Fruit fly (Drosophila melanogaster): ENCODE measurements around the gene CG13658.

The CG13658 gene

dm6 chr3R:25258628-25259240 lies 28.5 kb upstream of the CG13658 start, which contains the start of gene CG11857 (continued):
- TF ChIP-seq psq (GFP tag; optimal IDR thresholded peaks at IDR 0.05) = peak; percentile 94
- peak; percentile 98 for TF ChIP-seq rgr (GFP tag; optimal IDR thresholded peaks at IDR 0.05)
- TF ChIP-seq OdsH (GFP tag; optimal IDR thresholded peaks at IDR 0.05) = peak; percentile 96

dm6 chr3R:25260670-25261069 lies 26.6 kb upstream of the CG13658 start:
- no peak for TF ChIP-seq dmrt93B (GFP tag; optimal IDR thresholded peaks at IDR 0.05)
- TF ChIP-seq pan (optimal IDR thresholded peaks at IDR 0.05) = no peak
- TF ChIP-seq GATAd (GFP tag; optimal IDR thresholded peaks at IDR 0.05) = no peak
- TF ChIP-seq jim (GFP tag; optimal IDR thresholded peaks at IDR 0.05) = no peak
- no peak for TF ChIP-seq Mio (GFP tag; optimal IDR thresholded peaks at IDR 0.05)
- no peak for TF ChIP-seq rgr (GFP tag; optimal IDR thresholded peaks at IDR 0.05)

- no peak for TF ChIP-seq dsf (GFP tag; optimal IDR thresholded peaks at IDR 0.05; ENCODE audit: borderline replicate concordance)
- peak; percentile 57 for TF ChIP-seq GATAd (GFP tag; optimal IDR thresholded peaks at IDR 0.05)
- peak; percentile 99 for TF ChIP-seq Myc (optimal IDR thresholded peaks at IDR 0.05)
- TF ChIP-seq Mio (GFP tag; optimal IDR thresholded peaks at IDR 0.05) = no peak
- TF ChIP-seq Rel (GFP tag; optimal IDR thresholded peaks at IDR 0.05) = no peak
- TF ChIP-seq Rel (tag; optimal IDR thresholded peaks at IDR 0.05) = peak; percentile 53
- peak; percentile 71 for TF ChIP-seq rgr (GFP tag; optimal IDR thresholded peaks at IDR 0.05)
- peak; percentile 67 for TF ChIP-seq sv (GFP tag; optimal IDR thresholded peaks at IDR 0.05)
- peak; percentile 74 for TF ChIP-seq Sp1 (GFP tag; optimal IDR thresholded peaks at IDR 0.05)
- peak; percentile 93 for TF ChIP-seq woc (GFP tag; optimal IDR thresholded peaks at IDR 0.05)
- peak; percentile 25 to 79 for TF ChIP-seq foxo (GFP tag; optimal IDR thresholded peaks at IDR 0.05)
- TF ChIP-seq OdsH (GFP tag; optimal IDR thresholded peaks at IDR 0.05) = peak; percentile 55
- peak; percentile 75 for TF ChIP-seq fru (GFP tag; optimal IDR thresholded peaks at IDR 0.05)
- peak; percentile 72 for TF ChIP-seq br (GFP tag; optimal IDR thresholded peaks at IDR 0.05)
- TF ChIP-seq CG9705 (GFP tag; optimal IDR thresholded peaks at IDR 0.05) = peak; percentile 72
- TF ChIP-seq ey (GFP tag; optimal IDR thresholded peaks at IDR 0.05) = peak; percentile 75
- no peak for TF ChIP-seq Abd-B (GFP tag; optimal IDR thresholded peaks at IDR 0.05)
- peak; percentile 83 for TF ChIP-seq h (GFP tag; optimal IDR thresholded peaks at IDR 0.05)
- peak; percentile 52 for TF ChIP-seq psq (GFP tag; optimal IDR thresholded peaks at IDR 0.05)
- TF ChIP-seq sage (GFP tag; optimal IDR thresholded peaks at IDR 0.05) = no peak
- peak; percentile 72 for TF ChIP-seq HLH106 (tag; optimal IDR thresholded peaks at IDR 0.05)
- TF ChIP-seq CG32264 (GFP tag; optimal IDR thresholded peaks at IDR 0.05) = peak; percentile 36
- no peak for TF ChIP-seq dl (GFP tag; optimal IDR thresholded peaks at IDR 0.05; ENCODE audit: insufficient read depth in 1 of 2, partially characterized antibody in 2 of 2)
- peak; percentile 62 for TF ChIP-seq Jra (GFP tag; optimal IDR thresholded peaks at IDR 0.05)
Observed at dm6 chr3R:25262322-25262761, 24.9 kb upstream of the CG13658 start, which contains the start of the genes Kdsr and CG11858. Kdsr (minus strand) TSS chr3R:25262498. CG11858 (plus strand) TSS chr3R:25262741.

- TF ChIP-seq GATAd (GFP tag; optimal IDR thresholded peaks at IDR 0.05) = no peak
- no peak for TF ChIP-seq tai (GFP tag; optimal IDR thresholded peaks at IDR 0.05)
- no peak for TF ChIP-seq br (GFP tag; optimal IDR thresholded peaks at IDR 0.05)
- no peak for TF ChIP-seq Dfd (GFP tag; optimal IDR thresholded peaks at IDR 0.05)
- TF ChIP-seq Hr78 (GFP tag; optimal IDR thresholded peaks at IDR 0.05) = peak; percentile 79
- no peak for TF ChIP-seq Hr83 (GFP tag; optimal IDR thresholded peaks at IDR 0.05; ENCODE audit: poor library complexity, severe bottlenecking)
- peak; percentile 13 for TF ChIP-seq Sp1 (GFP tag; optimal IDR thresholded peaks at IDR 0.05)
- TF ChIP-seq usp (GFP tag; optimal IDR thresholded peaks at IDR 0.05) = no peak
- TF ChIP-seq CG9705 (GFP tag; optimal IDR thresholded peaks at IDR 0.05) = no peak
- no peak for TF ChIP-seq OdsH (GFP tag; optimal IDR thresholded peaks at IDR 0.05)
- no peak for TF ChIP-seq sv (GFP tag; optimal IDR thresholded peaks at IDR 0.05)
- TF ChIP-seq CG32264 (GFP tag; optimal IDR thresholded peaks at IDR 0.05) = no peak
- no peak for TF ChIP-seq h (GFP tag; optimal IDR thresholded peaks at IDR 0.05)
- TF ChIP-seq Rel (GFP tag; optimal IDR thresholded peaks at IDR 0.05) = no peak
- TF ChIP-seq Rel (tag; optimal IDR thresholded peaks at IDR 0.05) = peak; percentile 54
- TF ChIP-seq dl (GFP tag; optimal IDR thresholded peaks at IDR 0.05; ENCODE audit: insufficient read depth in 1 of 2, partially characterized antibody in 2 of 2) = no peak
- TF ChIP-seq jim (GFP tag; optimal IDR thresholded peaks at IDR 0.05) = no peak
- TF ChIP-seq Dif (GFP tag; optimal IDR thresholded peaks at IDR 0.05; ENCODE audit: partially characterized antibody) = no peak
- TF ChIP-seq dsf (GFP tag; optimal IDR thresholded peaks at IDR 0.05; ENCODE audit: borderline replicate concordance) = no peak
- TF ChIP-seq Jra (GFP tag; optimal IDR thresholded peaks at IDR 0.05) = no peak
- TF ChIP-seq Hnf4 (GFP tag; optimal IDR thresholded peaks at IDR 0.05) = no peak
- TF ChIP-seq lola (GFP tag; optimal IDR thresholded peaks at IDR 0.05) = no peak
- no peak for TF ChIP-seq woc (GFP tag; optimal IDR thresholded peaks at IDR 0.05)
- TF ChIP-seq dmrt93B (GFP tag; optimal IDR thresholded peaks at IDR 0.05) = no peak
- no peak for TF ChIP-seq rgr (GFP tag; optimal IDR thresholded peaks at IDR 0.05)
- TF ChIP-seq Myc (optimal IDR thresholded peaks at IDR 0.05) = peak; percentile 75
- no peak for TF ChIP-seq ey (GFP tag; optimal IDR thresholded peaks at IDR 0.05)
- no peak for TF ChIP-seq sage (GFP tag; optimal IDR thresholded peaks at IDR 0.05)
- TF ChIP-seq fru (GFP tag; optimal IDR thresholded peaks at IDR 0.05) = no peak
- no peak for TF ChIP-seq CrebA (GFP tag; optimal IDR thresholded peaks at IDR 0.05; ENCODE audit: borderline replicate concordance)
- TF ChIP-seq N (GFP tag; optimal IDR thresholded peaks at IDR 0.05) = peak; percentile 100
- TF ChIP-seq pan (optimal IDR thresholded peaks at IDR 0.05) = no peak
- no peak for TF ChIP-seq Vsx2 (GFP tag; optimal IDR thresholded peaks at IDR 0.05; ENCODE audit: partially characterized antibody)
- TF ChIP-seq brk (GFP tag; optimal IDR thresholded peaks at IDR 0.05) = no peak
- no peak for TF ChIP-seq Mio (GFP tag; optimal IDR thresholded peaks at IDR 0.05)
Observed at dm6 chr3R:25265589-25266201, 21.6 kb upstream of the CG13658 start, which contains the start of the genes GlnRS and RIOK2. GlnRS (minus strand) TSS chr3R:25265721. RIOK2 (plus strand) TSS chr3R:25265844.

All from whole organism, wandering third instar larva.